Fruit fly (Drosophila melanogaster): ENCODE results near the gene CG32706.

- no peak for TF ChIP-seq CG8478 (optimal IDR thresholded peaks at IDR 0.05)
- TF ChIP-seq CTCF (optimal IDR thresholded peaks at IDR 0.05), result no peak
These were observed 3.1 kb downstream of the CG32706 start for dm6 chrX:9090057-9090358.
